Fruit fly (Drosophila melanogaster) whole organism, pupa: ENCODE results near the gene nmo.

Experiments used
- CG10348 ChIP-seq: fragments of 200-800 bp; sonication (Bioruptor generic); IDR thresholded peaks from 2 replicates; pipeline ENCODE4 v1.3.6; 2022; ENCODE audit warnings: missing biosample characterization, missing genetic modification characterization
- CG12605 ChIP-seq: fragments of 200-800 bp; sonication (Bioruptor generic); IDR thresholded peaks from 2 replicates; pipeline ENCODE4 v1.3.6; 2022; ENCODE audit warnings: missing biosample characterization, missing genetic modification characterization
- CG13204 ChIP-seq: fragments of 200-800 bp; sonication (Bioruptor generic); optimal IDR thresholded peaks from 2 replicates; lab custom pipeline; 2018; ENCODE audit warnings: missing biosample characterization, mild to moderate bottlenecking, missing genetic modification characterization, moderate library complexity
- CG14655 ChIP-seq: fragments of 200-800 bp; sonication (Bioruptor generic); optimal IDR thresholded peaks from 3 replicates; lab custom pipeline; 2017; ENCODE audit warnings: mild to moderate bottlenecking, missing biosample characterization, missing genetic modification reagents, missing genetic modification characterization
- CG15710 ChIP-seq: fragments of 200-800 bp; sonication (Bioruptor generic); optimal IDR thresholded peaks from 2 replicates; lab custom pipeline; 2018; ENCODE audit warnings: missing biosample characterization, mild to moderate bottlenecking, missing genetic modification characterization, moderate library complexity
- CG17806 ChIP-seq: fragments of 200-800 bp; sonication (Bioruptor generic); optimal IDR thresholded peaks from 2 replicates; lab custom pipeline; 2018; ENCODE audit warnings: missing biosample characterization, mild to moderate bottlenecking, missing genetic modification characterization, moderate library complexity
- CG32121 ChIP-seq: fragments of 200-800 bp; sonication (Bioruptor generic); IDR thresholded peaks from 2 replicates; pipeline ENCODE4 v1.3.6; 2022; ENCODE audit warnings: missing biosample characterization, missing genetic modification characterization
- CG34367 ChIP-seq: fragments of 200-800 bp; sonication (Bioruptor generic); optimal IDR thresholded peaks from 2 replicates; lab custom pipeline; 2018; ENCODE audit warnings: missing biosample characterization, mild to moderate bottlenecking, missing genetic modification characterization
- CG4496 ChIP-seq: fragments of 200-800 bp; sonication (Bioruptor generic); IDR thresholded peaks from 3 replicates; pipeline ENCODE4 v1.3.6; 2022; ENCODE audit warnings: missing biosample characterization, missing genetic modification characterization
- CG8159 ChIP-seq: fragments of 200-800 bp; sonication (Bioruptor generic); optimal IDR thresholded peaks from 3 replicates; lab custom pipeline; 2018; ENCODE audit warnings: missing biosample characterization, mild to moderate bottlenecking, missing genetic modification characterization, moderate library complexity
- CG8301 ChIP-seq: fragments of 200-800 bp; sonication (Bioruptor generic); optimal IDR thresholded peaks from 2 replicates; lab custom pipeline; 2018; ENCODE audit warnings: missing biosample characterization, mild to moderate bottlenecking, missing genetic modification characterization
- CG9948 ChIP-seq: fragments of 200-800 bp; sonication (Bioruptor generic); optimal IDR thresholded peaks from 2 replicates; lab custom pipeline; 2018; ENCODE audit warnings: missing biosample characterization, mild to moderate bottlenecking, missing genetic modification characterization, moderate library complexity
- D1 ChIP-seq: fragments of 200-800 bp; sonication (Bioruptor generic); optimal IDR thresholded peaks from 2 replicates; lab custom pipeline; 2018; ENCODE audit warnings: missing biosample characterization, mild to moderate bottlenecking, missing genetic modification characterization, moderate library complexity
- EcR ChIP-seq: fragments of 200-800 bp; sonication (Bioruptor generic); optimal IDR thresholded peaks from 3 replicates; lab custom pipeline; 2019; ENCODE audit warnings: missing biosample characterization, missing genetic modification characterization, mild to moderate bottlenecking, moderate library complexity, missing genetic modification reagents
- Ets98B ChIP-seq: fragments of 200-800 bp; sonication (Bioruptor generic); IDR thresholded peaks from 2 replicates; pipeline ENCODE4 v1.3.6; 2022; ENCODE audit warnings: missing biosample characterization, missing genetic modification characterization
- Pif1A ChIP-seq: fragments of 200-800 bp; sonication (Bioruptor generic); optimal IDR thresholded peaks from 3 replicates; lab custom pipeline; 2016; ENCODE audit warnings: missing biosample characterization, missing genetic modification characterization
- Pif1B ChIP-seq: fragments of 200-800 bp; sonication (Bioruptor generic); optimal IDR thresholded peaks from 3 replicates; lab custom pipeline; 2016; ENCODE audit warnings: missing biosample characterization, missing genetic modification characterization
- Snoo ChIP-seq: fragments of 200-800 bp; sonication (Bioruptor generic); optimal IDR thresholded peaks from 3 replicates; lab custom pipeline; 2017; ENCODE audit warnings: missing biosample characterization, mild to moderate bottlenecking, missing genetic modification characterization, inconsistent platforms
- fd96Ca ChIP-seq: fragments of 200-800 bp; sonication (Bioruptor generic); IDR thresholded peaks from 3 replicates; pipeline ENCODE4 v1.3.6; 2022; ENCODE audit warnings: missing biosample characterization, missing genetic modification characterization
- gl ChIP-seq: fragments of 200-800 bp; sonication (Bioruptor generic); optimal IDR thresholded peaks from 2 replicates; lab custom pipeline; 2018; ENCODE audit warnings: missing biosample characterization, mild to moderate bottlenecking, missing genetic modification characterization
- rn ChIP-seq: fragments of 200-800 bp; sonication (Bioruptor generic); IDR thresholded peaks from 2 replicates; pipeline ENCODE4 v1.3.6; 2022; ENCODE audit warnings: missing biosample characterization, missing genetic modification characterization

The nmo gene

dm6 chr3L:8033776-8034175, 54.9 kb downstream of the nmo start:
- TF ChIP-seq gl (tag; lab: Kevin White, UChicago): no peak
- no peak for TF ChIP-seq D1
- no peak for TF ChIP-seq CG14655
- no peak for TF ChIP-seq CG9948
- no peak for TF ChIP-seq fd96Ca (GFP tag; lab: Robert Waterston, UW)
- no peak for TF ChIP-seq EcR (GFP tag; lab: Kevin White, UChicago)
- no peak for TF ChIP-seq CG10348 (GFP tag; lab: Robert Waterston, UW)
- TF ChIP-seq CG8159 (tag; lab: Kevin White, UChicago): no peak
- no peak for TF ChIP-seq CG15710
- TF ChIP-seq CG32121 (GFP tag; lab: Robert Waterston, UW): no peak
- TF ChIP-seq CG8301 (tag; lab: Kevin White, UChicago): no peak
- TF ChIP-seq Ets98B: no peak
- TF ChIP-seq CG34367: no peak
- TF ChIP-seq CG17806: no peak
- no peak for TF ChIP-seq Pif1B (GFP tag; lab: Kevin White, UChicago)
- TF ChIP-seq Snoo: no peak
- TF ChIP-seq, all 21 proteins: peak for 0

dm6 chr3L:8037693-8038092, 58.8 kb downstream of the nmo start:
- TF ChIP-seq CG8301 (tag; lab: Kevin White, UChicago) (no peak), CG8159 (tag; lab: Kevin White, UChicago) (peak; percentile 6)

- TF ChIP-seq rn (GFP tag; lab: Robert Waterston, UW) (no peak), CG9948 (no peak), CG34367 (no peak), CG17806 (no peak), CG14655 (no peak), D1 (no peak), CG4496 (GFP tag; lab: Robert Waterston, UW) (no peak), EcR (GFP tag; lab: Kevin White, UChicago) (no peak), CG32121 (GFP tag; lab: Robert Waterston, UW) (no peak), CG8159 (tag; lab: Kevin White, UChicago) (no peak), CG13204 (no peak), gl (tag; lab: Kevin White, UChicago) (no peak), Snoo (no peak), CG8301 (tag; lab: Kevin White, UChicago) (no peak), CG15710 (no peak), fd96Ca (GFP tag; lab: Robert Waterston, UW) (no peak), Pif1A (no peak), CG10348 (GFP tag; lab: Robert Waterston, UW) (no peak)
These were observed 60.3 kb downstream of the nmo start for dm6 chr3L:8039119-8039518.

dm6 chr3L:8041461-8042110, 62.7 kb downstream of the nmo start:
- TF ChIP-seq CG32121 (GFP tag; lab: Robert Waterston, UW) (0 out of 2 replicates have a peak, but pooled peaks have one; percentile 41), D1 (no peak), CG34367 (no peak), CG8159 (tag; lab: Kevin White, UChicago) (peak; percentile 57), rn (GFP tag; lab: Robert Waterston, UW) (peak; percentile 7; the same call in 1 of the 2 replicates), Pif1B (GFP tag; lab: Kevin White, UChicago) (no peak), CG4496 (GFP tag; lab: Robert Waterston, UW) (peak; percentile 39; the same call in 1 of the 3 replicates), CG8301 (tag; lab: Kevin White, UChicago) (peak; percentile 45), EcR (GFP tag; lab: Kevin White, UChicago) (peak; percentile 34), CG15710 (peak; percentile 9), Pif1A (peak; percentile 28), CG9948 (peak; percentile 40), gl (tag; lab: Kevin White, UChicago) (no peak), CG17806 (peak; percentile 35), CG12605 (GFP tag; lab: Robert Waterston, UW) (peak; percentile 46; the same call in 1 of the 2 replicates), Ets98B (0 out of 2 replicates have a peak, but pooled peaks have one; percentile 18), CG10348 (GFP tag; lab: Robert Waterston, UW) (no peak), CG13204 (no peak), Snoo (no peak), fd96Ca (GFP tag; lab: Robert Waterston, UW) (0 out of 3 replicates have a peak, but pooled peaks have one; percentile 21), CG14655 (peak; percentile 56)

- peak; percentile 13 for TF ChIP-seq D1
- peak; percentile 61 for TF ChIP-seq CG8301 (tag; lab: Kevin White, UChicago)
- TF ChIP-seq CG32121 (GFP tag; lab: Robert Waterston, UW): peak; percentile 72
- peak; percentile 5 for TF ChIP-seq CG17806
- TF ChIP-seq Ets98B: no peak
- TF ChIP-seq CG8159 (tag; lab: Kevin White, UChicago): peak; percentile 43
- peak; percentile 35 for TF ChIP-seq CG9948
- no peak for TF ChIP-seq CG4496 (GFP tag; lab: Robert Waterston, UW)
- TF ChIP-seq CG13204: no peak
- TF ChIP-seq, all 21 proteins: peak for 6
These were observed 64.8 kb downstream of the nmo start for dm6 chr3L:8043622-8044021.

dm6 chr3L:8044867-8045362, 66.1 kb downstream of the nmo start:
- TF ChIP-seq CG8159 (tag; lab: Kevin White, UChicago): no peak

dm6 chr3L:8056325-8056724, 77.5 kb downstream of the nmo start:
- TF ChIP-seq EcR (GFP tag; lab: Kevin White, UChicago): peak; percentile 94
- TF ChIP-seq Ets98B: no peak; the same call in 1 of the 2 replicates
- TF ChIP-seq CG15710: no peak
